Worm (Caenorhabditis elegans) whole organism, L3 larva: ENCODE results near the gene str-161.

Source experiments
- R02D3.7 ChIP-seq: fragments of 150-350 bp; optimal IDR thresholded peaks from 2 replicates; lab custom pipeline; 2014; ENCODE audit warnings: missing biosample characterization, missing genetic modification characterization
- aly-2 ChIP-seq: fragments of 150-350 bp; optimal IDR thresholded peaks from 2 replicates; lab custom pipeline; 2014; ENCODE audit warnings: missing biosample characterization, missing genetic modification characterization
- ceh-82 ChIP-seq: fragments of 150-350 bp; optimal IDR thresholded peaks from 2 replicates; lab custom pipeline; 2014; ENCODE audit warnings: missing biosample characterization, missing genetic modification characterization
- egl-27 ChIP-seq: sonication (generic microtip); optimal IDR thresholded peaks from 4 replicates; lab custom pipeline; 2017; ENCODE audit warnings: missing biosample characterization, missing genetic modification reagents, missing genetic modification characterization
- fos-1 ChIP-seq: fragments of 150-350 bp; optimal IDR thresholded peaks from 2 replicates; lab custom pipeline; 2014; ENCODE audit warnings: missing biosample characterization, missing genetic modification characterization
- nhr-11 ChIP-seq: fragments of 150-350 bp; optimal IDR thresholded peaks from 2 replicates; lab custom pipeline; 2014; ENCODE audit warnings: missing biosample characterization, missing genetic modification characterization
- nhr-12 ChIP-seq: fragments of 150-350 bp; optimal IDR thresholded peaks from 2 replicates; lab custom pipeline; 2014; ENCODE audit warnings: missing biosample characterization, missing genetic modification characterization
- pha-4 ChIP-seq: fragments of 150-350 bp; optimal IDR thresholded peaks from 2 replicates; lab custom pipeline; 2014; ENCODE audit warnings: missing biosample characterization, missing genetic modification reagents, missing genetic modification characterization
- unc-62 ChIP-seq: fragments of 150-350 bp; sonication (generic microtip); optimal IDR thresholded peaks from 4 replicates; lab custom pipeline; 2014; ENCODE audit warnings: missing biosample characterization, missing genetic modification reagents, missing genetic modification characterization
- ztf-4 ChIP-seq: fragments of 150-350 bp; optimal IDR thresholded peaks from 2 replicates; lab custom pipeline; 2014; ENCODE audit warnings: missing biosample characterization, missing genetic modification characterization

ce11 chrIV:4890543-4890942, 13.3 kb downstream of the str-161 start, which contains the start of gene T08B6.9:
- no peak for TF ChIP-seq egl-27
- no peak for TF ChIP-seq unc-62 (GFP tag; lab: Kevin White, UChicago)
- no peak for TF ChIP-seq aly-2 (tag; lab: Kevin White, UChicago)
- no peak for TF ChIP-seq fos-1 (tag; lab: Kevin White, UChicago)
- no peak for TF ChIP-seq nhr-12 (tag; lab: Kevin White, UChicago)
- no peak for TF ChIP-seq ztf-4
- TF ChIP-seq pha-4 = no peak
- TF ChIP-seq nhr-11 (tag; lab: Kevin White, UChicago) = no peak
- TF ChIP-seq ceh-82 (tag; lab: Kevin White, UChicago) = no peak
- no peak for TF ChIP-seq R02D3.7 (tag; lab: Kevin White, UChicago)
